Fruit fly (Drosophila melanogaster): ENCODE data around the gene CG11151.

DNA sequence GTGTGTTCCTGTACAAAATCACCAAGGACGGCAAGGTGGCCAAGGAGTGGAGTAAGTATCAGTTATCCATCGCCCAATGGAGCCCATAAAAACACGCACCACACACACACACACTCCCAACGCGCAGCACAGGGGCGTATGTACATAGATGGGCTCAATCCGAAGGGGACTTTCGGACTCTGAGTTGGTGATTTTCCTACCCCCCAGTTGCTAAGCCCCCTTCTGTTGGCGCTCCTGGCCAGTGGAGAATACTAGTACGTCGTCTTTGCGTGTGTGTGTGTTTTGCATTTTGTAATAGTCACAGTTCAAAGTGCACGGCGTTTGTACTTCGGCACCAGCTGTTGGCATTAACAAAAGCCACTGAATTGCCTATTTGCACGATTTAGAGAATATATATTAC is 518 bp downstream of the CG11151 start:
- TF ChIP-seq CG8478 (optimal IDR thresholded peaks at IDR 0.05) (no peak), CTCF (optimal IDR thresholded peaks at IDR 0.05) (no peak)

Data from S2 (cell line).